Fruit fly (Drosophila melanogaster): ENCODE measurements around the gene Ku80.

DNA sequence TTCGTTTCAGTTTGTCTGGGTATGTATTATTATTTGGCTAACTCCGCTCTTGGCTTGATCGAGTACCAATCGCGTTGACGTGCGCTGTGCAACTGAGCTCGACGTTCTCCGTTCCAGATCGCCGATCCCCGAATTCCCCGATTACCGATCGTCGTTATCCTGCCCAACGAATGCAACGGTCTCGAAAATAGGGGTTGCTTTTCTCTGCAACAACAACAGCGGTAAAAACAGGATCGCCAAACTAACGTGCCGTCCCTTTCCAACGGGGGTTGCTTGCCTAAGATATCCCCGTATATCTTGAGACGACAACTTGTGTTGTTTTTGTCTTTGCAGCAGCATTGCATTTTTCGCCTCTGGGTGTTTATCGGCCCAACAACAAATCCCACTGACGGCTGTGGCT lies 39.3 kb downstream of the Ku80 start:
- TF ChIP-seq lola (GFP tag; optimal IDR thresholded peaks at IDR 0.05) (no peak), fru (GFP tag; optimal IDR thresholded peaks at IDR 0.05) (no peak), h (GFP tag; optimal IDR thresholded peaks at IDR 0.05) (no peak), br (GFP tag; optimal IDR thresholded peaks at IDR 0.05) (no peak), Dfd (GFP tag; optimal IDR thresholded peaks at IDR 0.05) (no peak), Dif (GFP tag; optimal IDR thresholded peaks at IDR 0.05; ENCODE audit: partially characterized antibody) (no peak), rgr (GFP tag; optimal IDR thresholded peaks at IDR 0.05) (no peak), Mio (GFP tag; optimal IDR thresholded peaks at IDR 0.05) (no peak), foxo (GFP tag; optimal IDR thresholded peaks at IDR 0.05) (no peak), HLH106 (tag; optimal IDR thresholded peaks at IDR 0.05) (no peak), usp (GFP tag; optimal IDR thresholded peaks at IDR 0.05) (no peak)
